Worm (Caenorhabditis elegans): ENCODE results near the gene agr-1.

agr-1 gene

DNA sequence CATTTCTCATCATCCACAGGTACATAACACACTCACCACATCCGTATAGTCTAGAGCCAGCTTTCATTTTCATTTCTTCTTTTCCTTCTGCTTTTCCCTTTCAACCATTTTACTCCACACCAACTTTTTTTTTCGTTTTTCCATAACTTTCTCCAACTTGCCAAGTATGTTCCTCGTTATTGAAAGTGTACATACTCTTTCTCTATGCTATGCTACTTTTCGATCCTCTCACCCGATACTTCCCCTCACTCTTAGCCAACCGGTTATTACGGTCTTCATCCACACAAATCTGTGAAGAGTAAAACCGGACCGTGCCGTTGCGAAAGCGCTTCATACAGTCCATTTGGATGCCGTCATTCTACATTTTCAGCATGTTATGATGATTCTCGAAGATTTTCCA, 16.9 kb upstream of the agr-1 start, which contains the start of gene T13C2.2:
Gene T13C2.2, plus strand, starts transcription at position 301 of the 400 bp plus-strand sequence.
- TF ChIP-seq K09A11.1 (tag; optimal IDR thresholded peaks at IDR 0.05; ENCODE audit: insufficient read depth) (no peak), sox-2 (GFP tag; IDR thresholded peaks at IDR 0.05) (no peak), K02D7.2 (tag; optimal IDR thresholded peaks at IDR 0.05) (no peak), rnt-1 (tag; optimal IDR thresholded peaks at IDR 0.05) (no peak), ceh-45 (GFP tag; IDR thresholded peaks at IDR 0.05) (no peak), pag-3 (tag; optimal IDR thresholded peaks at IDR 0.05; ENCODE audit: borderline replicate concordance) (no peak)

DNA sequence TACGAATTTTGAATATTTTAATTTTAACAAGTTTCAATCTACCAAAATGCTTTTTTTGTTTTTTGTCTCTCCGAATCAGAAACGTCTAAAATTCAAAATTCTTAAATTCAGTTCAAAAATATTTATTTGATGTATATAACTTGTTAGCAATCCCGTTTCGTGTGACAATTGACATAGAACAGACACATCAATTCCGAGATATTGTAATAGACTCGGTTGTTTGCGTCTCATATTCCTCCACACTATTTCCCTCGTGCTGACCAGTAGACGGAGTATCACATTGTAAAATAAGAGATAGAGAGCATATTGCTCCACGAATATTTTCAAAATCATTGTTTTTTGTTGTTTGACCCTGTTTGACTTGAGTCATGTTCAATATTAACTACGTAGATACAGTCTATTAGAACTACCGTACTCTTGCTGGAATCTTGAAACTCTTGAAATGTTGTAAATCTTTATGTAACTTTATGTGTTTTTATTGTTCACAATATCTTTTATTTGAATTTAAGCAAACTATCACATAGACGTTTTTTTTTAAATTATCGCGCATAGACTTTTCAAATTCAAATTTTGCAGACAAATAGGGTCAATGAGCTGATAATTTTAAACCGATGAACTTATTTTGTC, 13.8 kb upstream of the agr-1 start, which contains the start of gene T13C2.3:
Gene T13C2.3, plus strand, starts transcription at position 577 of the 627 bp plus-strand sequence.
- TF ChIP-seq ceh-45 (GFP tag; IDR thresholded peaks at IDR 0.05), result no peak
- TF ChIP-seq unc-55 (GFP tag; optimal IDR thresholded peaks at IDR 0.05), result peak; percentile 36
- no peak for TF ChIP-seq dmd-4 (tag; optimal IDR thresholded peaks at IDR 0.05; ENCODE audit: borderline replicate concordance)
- TF ChIP-seq pha-4 (tag; optimal IDR thresholded peaks at IDR 0.05), result no peak
- TF ChIP-seq hlh-13 (GFP tag; optimal IDR thresholded peaks at IDR 0.05), result no peak

DNA sequence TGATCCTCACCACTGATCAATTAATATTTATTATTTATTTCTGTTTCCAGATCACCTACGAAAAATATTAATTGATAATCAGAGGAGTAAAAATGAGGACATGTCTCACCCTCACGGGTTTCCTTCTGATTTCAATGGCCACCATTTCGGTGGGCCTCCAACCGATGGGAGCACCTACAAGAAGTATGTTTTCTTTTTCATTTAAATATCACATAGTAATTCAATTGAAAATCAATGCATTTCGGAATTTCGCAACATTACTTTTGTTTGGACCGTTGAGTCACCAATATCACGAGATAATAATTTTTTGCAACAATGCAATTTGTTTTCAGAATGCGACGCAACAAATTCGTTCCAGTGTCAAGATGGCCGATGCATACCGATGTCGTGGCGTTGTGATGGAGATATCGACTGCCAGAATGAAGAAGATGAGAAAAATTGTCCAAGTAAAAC, 8.4 kb upstream of the agr-1 start, which contains the start of gene gldi-2:
Gene gldi-2, plus strand, starts transcription at position 51 of the 453 bp plus-strand sequence.
- TF ChIP-seq ama-1 (optimal IDR thresholded peaks at IDR 0.05) (no peak), hlh-15 (tag; optimal IDR thresholded peaks at IDR 0.05) (no peak)

DNA sequence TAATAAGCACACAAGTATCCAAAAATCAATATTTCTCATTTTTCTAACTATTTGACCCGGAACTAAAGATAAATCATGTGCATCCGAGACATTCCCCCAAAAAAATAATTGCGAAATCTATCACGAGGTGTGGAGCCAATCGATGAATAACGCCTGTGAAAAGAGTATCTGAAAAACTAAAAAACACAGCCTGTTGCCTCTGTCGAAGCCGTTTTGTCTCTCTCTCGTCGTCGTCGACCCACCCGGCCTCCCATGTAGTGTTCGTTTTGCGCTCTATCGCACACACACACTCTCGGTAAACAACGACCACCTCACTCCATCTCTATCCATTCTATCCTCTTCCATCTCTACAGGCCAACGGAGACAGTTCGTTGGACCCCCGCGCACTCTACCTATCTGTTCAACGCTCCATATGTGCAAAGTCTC, 7.8 kb upstream of the agr-1 start:
- TF ChIP-seq madf-2 (tag; optimal IDR thresholded peaks at IDR 0.05) (peak; percentile 2), ceh-31 (tag; optimal IDR thresholded peaks at IDR 0.05) (peak; percentile 3), hlh-30 (tag; optimal IDR thresholded peaks at IDR 0.05; ENCODE audit: insufficient read depth) (no peak), C08G9.2 (tag; optimal IDR thresholded peaks at IDR 0.05) (no peak), unc-86 (tag; optimal IDR thresholded peaks at IDR 0.05) (no peak), mec-3 (tag; optimal IDR thresholded peaks at IDR 0.05; ENCODE audit: borderline replicate concordance) (no peak), ceh-19 (GFP tag; optimal IDR thresholded peaks at IDR 0.05) (no peak), elt-4 (tag; optimal IDR thresholded peaks at IDR 0.05) (no peak), fax-1 (tag; optimal IDR thresholded peaks at IDR 0.05) (no peak), zip-5 (tag; optimal IDR thresholded peaks at IDR 0.05) (no peak), rnt-1 (tag; optimal IDR thresholded peaks at IDR 0.05) (no peak), hlh-8 (tag; optimal IDR thresholded peaks at IDR 0.05) (no peak), pat-9 (tag; optimal IDR thresholded peaks at IDR 0.05) (no peak), ceh-6 (GFP tag; optimal IDR thresholded peaks at IDR 0.05) (no peak), syd-9 (tag; optimal IDR thresholded peaks at IDR 0.05) (no peak), hlh-13 (GFP tag; optimal IDR thresholded peaks at IDR 0.05) (no peak), ceh-14 (tag; optimal IDR thresholded peaks at IDR 0.05) (no peak), ref-2 (tag; optimal IDR thresholded peaks at IDR 0.05) (no peak), dmd-4 (tag; optimal IDR thresholded peaks at IDR 0.05; ENCODE audit: borderline replicate concordance) (no peak), pros-1 (tag; optimal IDR thresholded peaks at IDR 0.05) (no peak), lim-6 (tag; optimal IDR thresholded peaks at IDR 0.05) (no peak), ceh-2 (tag; optimal IDR thresholded peaks at IDR 0.05) (no peak), tbx-2 (tag; optimal IDR thresholded peaks at IDR 0.05) (peak; percentile 32), C38D4.7 (GFP tag; optimal IDR thresholded peaks at IDR 0.05) (peak; percentile 24), npax-4 (tag; optimal IDR thresholded peaks at IDR 0.05) (no peak), ceh-48 (tag; optimal IDR thresholded peaks at IDR 0.05) (peak; percentile 29), ceh-18 (tag; optimal IDR thresholded peaks at IDR 0.05) (no peak), ama-1 (optimal IDR thresholded peaks at IDR 0.05) (no peak), ets-4 (tag; optimal IDR thresholded peaks at IDR 0.05) (no peak), ahr-1 (tag; optimal IDR thresholded peaks at IDR 0.05) (no peak), ceh-9 (tag; optimal IDR thresholded peaks at IDR 0.05) (no peak), gmeb-2 (tag; optimal IDR thresholded peaks at IDR 0.05) (no peak), unc-42 (tag; optimal IDR thresholded peaks at IDR 0.05) (no peak), tbx-7 (tag; optimal IDR thresholded peaks at IDR 0.05) (no peak), Y22D7AL.16 (tag; optimal IDR thresholded peaks at IDR 0.05) (no peak), pha-2 (tag; optimal IDR thresholded peaks at IDR 0.05) (no peak), pag-3 (tag; optimal IDR thresholded peaks at IDR 0.05; ENCODE audit: borderline replicate concordance) (no peak), ceh-34 (tag; optimal IDR thresholded peaks at IDR 0.05) (peak; percentile 36), sox-2 (GFP tag; IDR thresholded peaks at IDR 0.05) (no peak)
